Fruit fly (Drosophila melanogaster) whole organism, embryonic: Measurements from ENCODE around the gene CG15362.

Experiments
- Bteb2 ChIP-seq: fragments of 200-800 bp; sonication (Bioruptor generic); optimal IDR thresholded peaks from 2 replicates; lab custom pipeline; 2016; ENCODE audit warnings: missing biosample characterization, missing genetic modification characterization
- CG10462 ChIP-seq: fragments of 200-800 bp; sonication (Bioruptor generic); optimal IDR thresholded peaks from 2 replicates; lab custom pipeline; 2016; ENCODE audit warnings: missing biosample characterization, missing genetic modification characterization
- CG11093 ChIP-seq: fragments of 200-800 bp; sonication (Bioruptor generic); IDR thresholded peaks from 3 replicates; pipeline ENCODE4 v1.3.6; 2022; ENCODE audit warnings: missing biosample characterization, missing genetic modification characterization
- CG12071 ChIP-seq: fragments of 200-800 bp; sonication (Bioruptor generic); optimal IDR thresholded peaks from 3 replicates; lab custom pipeline; 2018; ENCODE audit warnings: missing biosample characterization, mild to moderate bottlenecking, missing genetic modification characterization
- CG1233 ChIP-seq: fragments of 200-800 bp; sonication (Bioruptor generic); optimal IDR thresholded peaks from 4 replicates; lab custom pipeline; 2018; ENCODE audit warnings: missing biosample characterization, mild to moderate bottlenecking, missing genetic modification characterization
- CG12659 ChIP-seq: fragments of 200-800 bp; sonication (Bioruptor generic); optimal IDR thresholded peaks from 3 replicates; lab custom pipeline; 2017; ENCODE audit warnings: mild to moderate bottlenecking, missing biosample characterization, missing genetic modification reagents, missing genetic modification characterization
- CG13624 ChIP-seq: fragments of 200-800 bp; sonication (Bioruptor generic); optimal IDR thresholded peaks from 2 replicates; lab custom pipeline; 2016; ENCODE audit warnings: missing biosample characterization, missing genetic modification characterization
- CG1603 ChIP-seq: fragments of 200-800 bp; sonication (Bioruptor generic); optimal IDR thresholded peaks from 2 replicates; lab custom pipeline; 2019; ENCODE audit warnings: missing biosample characterization, mild to moderate bottlenecking, missing genetic modification characterization, moderate library complexity
- CG16779 ChIP-seq: fragments of 200-800 bp; sonication (Bioruptor generic); IDR thresholded peaks from 2 replicates; pipeline ENCODE4 v1.3.6; 2022; ENCODE audit warnings: missing biosample characterization, missing genetic modification characterization
- CG17802 ChIP-seq: fragments of 200-800 bp; sonication (Bioruptor generic); optimal IDR thresholded peaks from 2 replicates; lab custom pipeline; 2018; ENCODE audit warnings: missing biosample characterization, mild to moderate bottlenecking, missing genetic modification characterization, moderate library complexity
- CG18011 ChIP-seq: fragments of 200-800 bp; sonication (Bioruptor generic); optimal IDR thresholded peaks from 2 replicates; lab custom pipeline; 2017; ENCODE audit warnings: missing biosample characterization, missing genetic modification characterization, mild to moderate bottlenecking, moderate library complexity, missing genotype
- CG2116 ChIP-seq: fragments of 200-800 bp; sonication (Bioruptor generic); optimal IDR thresholded peaks from 3 replicates; lab custom pipeline; 2018; ENCODE audit warnings: missing biosample characterization, mild to moderate bottlenecking, missing genetic modification characterization
- CG2889 ChIP-seq: fragments of 200-800 bp; sonication (Bioruptor generic); IDR thresholded peaks from 3 replicates; pipeline ENCODE4 v1.3.6; 2022; ENCODE audit warnings: missing biosample characterization, missing genetic modification characterization
- CG31441 ChIP-seq: fragments of 200-800 bp; sonication (Bioruptor generic); IDR thresholded peaks from 2 replicates; pipeline ENCODE4 v1.3.6; 2022; ENCODE audit warnings: missing biosample characterization, missing genetic modification characterization
- CG3847 ChIP-seq: fragments of 200-800 bp; sonication (Bioruptor generic); IDR thresholded peaks from 2 replicates; pipeline ENCODE4 v1.3.6; 2022; ENCODE audit warnings: missing biosample characterization, missing genetic modification characterization
- CG4360 ChIP-seq: fragments of 200-800 bp; sonication (Bioruptor generic); IDR thresholded peaks from 2 replicates; pipeline ENCODE4 v1.3.6; 2022; ENCODE audit warnings: missing biosample characterization, missing genetic modification characterization
- CG8089 ChIP-seq: fragments of 200-800 bp; sonication (Bioruptor generic); optimal IDR thresholded peaks from 3 replicates; lab custom pipeline; 2016; ENCODE audit warnings: missing biosample characterization, missing genetic modification characterization
- CG9817 ChIP-seq: fragments of 200-800 bp; sonication (Bioruptor generic); optimal IDR thresholded peaks from 2 replicates; lab custom pipeline; 2018; ENCODE audit warnings: missing biosample characterization, mild to moderate bottlenecking, missing genetic modification characterization, moderate library complexity
- Camta ChIP-seq: fragments of 200-800 bp; sonication (Bioruptor generic); optimal IDR thresholded peaks from 2 replicates; lab custom pipeline; 2016; ENCODE audit warnings: missing biosample characterization, missing genetic modification characterization
- Dbx ChIP-seq: fragments of 200-800 bp; sonication (Bioruptor generic); IDR thresholded peaks from 3 replicates; pipeline ENCODE4 v1.3.6; 2022; ENCODE audit warnings: missing biosample characterization, missing genetic modification characterization
- Ets97D ChIP-seq: fragments of 200-800 bp; sonication (Bioruptor generic); optimal IDR thresholded peaks from 3 replicates; lab custom pipeline; 2016; ENCODE audit warnings: missing biosample characterization, missing genetic modification characterization
- Hr51 ChIP-seq, 2 experiments: fragments of 200-800 bp; sonication (Bioruptor generic); optimal IDR thresholded peaks; 2 replicates in 1 of 2; 3 replicates in 1 of 2; lab custom pipeline; 2016 to 2018; ENCODE audit warnings: missing biosample characterization in 2 of 2, missing genetic modification characterization in 2 of 2, mild to moderate bottlenecking in 1 of 2, moderate library complexity in 1 of 2
- NC2β ChIP-seq: fragments of 200-800 bp; sonication (Bioruptor generic); optimal IDR thresholded peaks from 2 replicates; lab custom pipeline; 2016; ENCODE audit warnings: missing biosample characterization, missing genetic modification characterization
- NK7.1 ChIP-seq: fragments of 200-800 bp; sonication (Bioruptor generic); optimal IDR thresholded peaks from 3 replicates; lab custom pipeline; 2016; ENCODE audit warnings: missing biosample characterization, missing genetic modification characterization
- NfI ChIP-seq: fragments of 200-800 bp; sonication (Bioruptor generic); optimal IDR thresholded peaks from 3 replicates; lab custom pipeline; 2018; ENCODE audit warnings: missing biosample characterization, mild to moderate bottlenecking, missing genetic modification characterization, moderate library complexity
- Ptx1 ChIP-seq: fragments of 200-800 bp; sonication (Bioruptor generic); IDR thresholded peaks from 2 replicates; pipeline ENCODE4 v1.3.6; 2022; ENCODE audit warnings: missing biosample characterization, missing genetic modification characterization
- Rx ChIP-seq: fragments of 200-800 bp; sonication (Bioruptor generic); IDR thresholded peaks from 2 replicates; pipeline ENCODE4 v1.3.6; 2022; ENCODE audit warnings: missing biosample characterization, missing genetic modification characterization
- Scr ChIP-seq: fragments of 200-800 bp; sonication (Bioruptor generic); IDR thresholded peaks from 2 replicates; pipeline ENCODE4 v1.3.6; 2022; ENCODE audit warnings: missing biosample characterization, missing genetic modification characterization; ENCODE audit not compliant: partially characterized antibody
- Spps ChIP-seq: fragments of 200-800 bp; sonication (Bioruptor generic); optimal IDR thresholded peaks from 2 replicates; lab custom pipeline; 2018; ENCODE audit warnings: missing biosample characterization, mild to moderate bottlenecking, missing genetic modification characterization
- TFAM ChIP-seq: fragments of 200-800 bp; sonication (Bioruptor generic); optimal IDR thresholded peaks from 2 replicates; lab custom pipeline; 2017; ENCODE audit warnings: missing biosample characterization, missing genetic modification characterization, inconsistent platforms
- Taf1 ChIP-seq: fragments of 200-800 bp; sonication (Bioruptor generic); IDR thresholded peaks from 2 replicates; pipeline ENCODE4 v1.3.6; 2022; ENCODE audit warnings: missing biosample characterization, missing genetic modification characterization
- Xbp1 ChIP-seq: fragments of 200-800 bp; sonication (Bioruptor generic); optimal IDR thresholded peaks from 3 replicates; lab custom pipeline; 2016; ENCODE audit warnings: missing biosample characterization, mild to moderate bottlenecking, missing genetic modification characterization
- br ChIP-seq: fragments of >200 bp; optimal IDR thresholded peaks from 2 replicates; lab custom pipeline; 2017
- cato ChIP-seq: fragments of 200-800 bp; sonication (Bioruptor generic); optimal IDR thresholded peaks from 2 replicates; lab custom pipeline; 2016; ENCODE audit warnings: missing biosample characterization, missing genetic modification characterization, borderline replicate concordance
- exex ChIP-seq: fragments of 200-800 bp; sonication (Bioruptor generic); optimal IDR thresholded peaks from 4 replicates; lab custom pipeline; 2018; ENCODE audit warnings: missing biosample characterization, mild to moderate bottlenecking, missing genetic modification characterization, moderate library complexity
- fd102C ChIP-seq: fragments of 200-800 bp; sonication (Bioruptor generic); optimal IDR thresholded peaks from 2 replicates; lab custom pipeline; 2018; ENCODE audit warnings: missing biosample characterization, mild to moderate bottlenecking, missing genetic modification characterization, moderate library complexity
- grau ChIP-seq: fragments of 200-800 bp; optimal IDR thresholded peaks from 3 replicates; lab custom pipeline; 2019; ENCODE audit warnings: missing biosample characterization, mild to moderate bottlenecking, missing genetic modification characterization, moderate library complexity
- hbn ChIP-seq: fragments of 200-800 bp; sonication (Bioruptor generic); IDR thresholded peaks from 2 replicates; pipeline ENCODE4 v1.3.6; 2022; ENCODE audit warnings: missing biosample characterization, missing genetic modification characterization; ENCODE audit not compliant: partially characterized antibody
- lov ChIP-seq, 2 experiments: fragments of 200-800 bp in 1 of 2; fragments of >200 bp in 1 of 2; sonication (Bioruptor generic) in 1 of 2; IDR thresholded peaks in 1 of 2; optimal IDR thresholded peaks in 1 of 2; 2 replicates in 1 of 2; 3 replicates in 1 of 2; pipeline versions ENCODE4 v1.3.6 to Lab custom; 2017 to 2022; ENCODE audit warnings: missing biosample characterization in 1 of 2, missing genetic modification characterization in 1 of 2
- nerfin-1 ChIP-seq: fragments of 200-800 bp; sonication (Bioruptor generic); optimal IDR thresholded peaks from 3 replicates; lab custom pipeline; 2019; ENCODE audit warnings: missing biosample characterization, mild to moderate bottlenecking, missing genetic modification characterization, moderate library complexity
- oc ChIP-seq: fragments of 200-800 bp; sonication (Bioruptor generic); optimal IDR thresholded peaks from 2 replicates; lab custom pipeline; 2018; ENCODE audit warnings: missing biosample characterization, mild to moderate bottlenecking, missing genetic modification characterization, moderate library complexity
- odd ChIP-seq: fragments of 200-800 bp; sonication (Bioruptor generic); optimal IDR thresholded peaks from 2 replicates; lab custom pipeline; 2017; ENCODE audit warnings: missing biosample characterization, mild to moderate bottlenecking, missing genetic modification characterization
- pros ChIP-seq: fragments of 200-800 bp; sonication (Bioruptor generic); optimal IDR thresholded peaks from 3 replicates; lab custom pipeline; 2019; ENCODE audit warnings: missing biosample characterization, mild to moderate bottlenecking, missing genetic modification characterization, moderate library complexity
- rib ChIP-seq: fragments of 200-800 bp; sonication (Bioruptor generic); IDR thresholded peaks from 2 replicates; pipeline ENCODE4 v1.3.6; 2022; ENCODE audit warnings: missing biosample characterization, missing genetic modification characterization
- shn ChIP-seq: fragments of 200-800 bp; sonication (Bioruptor generic); optimal IDR thresholded peaks from 3 replicates; lab custom pipeline; 2016; ENCODE audit warnings: missing biosample characterization, missing genetic modification characterization
- sug ChIP-seq: fragments of 200-800 bp; optimal IDR thresholded peaks from 2 replicates; lab custom pipeline; 2019; ENCODE audit warnings: missing biosample characterization, mild to moderate bottlenecking, missing genetic modification characterization, moderate library complexity
- vfl ChIP-seq: fragments of 200-800 bp; sonication (Bioruptor generic); optimal IDR thresholded peaks from 2 replicates; lab custom pipeline; 2016; ENCODE audit warnings: missing biosample characterization, missing genetic modification characterization
- zfh1 ChIP-seq: fragments of 200-800 bp; sonication (Bioruptor generic); IDR thresholded peaks from 3 replicates; pipeline ENCODE4 v1.3.6; 2022; ENCODE audit warnings: missing biosample characterization, missing genetic modification characterization

The CG15362 gene

DNA sequence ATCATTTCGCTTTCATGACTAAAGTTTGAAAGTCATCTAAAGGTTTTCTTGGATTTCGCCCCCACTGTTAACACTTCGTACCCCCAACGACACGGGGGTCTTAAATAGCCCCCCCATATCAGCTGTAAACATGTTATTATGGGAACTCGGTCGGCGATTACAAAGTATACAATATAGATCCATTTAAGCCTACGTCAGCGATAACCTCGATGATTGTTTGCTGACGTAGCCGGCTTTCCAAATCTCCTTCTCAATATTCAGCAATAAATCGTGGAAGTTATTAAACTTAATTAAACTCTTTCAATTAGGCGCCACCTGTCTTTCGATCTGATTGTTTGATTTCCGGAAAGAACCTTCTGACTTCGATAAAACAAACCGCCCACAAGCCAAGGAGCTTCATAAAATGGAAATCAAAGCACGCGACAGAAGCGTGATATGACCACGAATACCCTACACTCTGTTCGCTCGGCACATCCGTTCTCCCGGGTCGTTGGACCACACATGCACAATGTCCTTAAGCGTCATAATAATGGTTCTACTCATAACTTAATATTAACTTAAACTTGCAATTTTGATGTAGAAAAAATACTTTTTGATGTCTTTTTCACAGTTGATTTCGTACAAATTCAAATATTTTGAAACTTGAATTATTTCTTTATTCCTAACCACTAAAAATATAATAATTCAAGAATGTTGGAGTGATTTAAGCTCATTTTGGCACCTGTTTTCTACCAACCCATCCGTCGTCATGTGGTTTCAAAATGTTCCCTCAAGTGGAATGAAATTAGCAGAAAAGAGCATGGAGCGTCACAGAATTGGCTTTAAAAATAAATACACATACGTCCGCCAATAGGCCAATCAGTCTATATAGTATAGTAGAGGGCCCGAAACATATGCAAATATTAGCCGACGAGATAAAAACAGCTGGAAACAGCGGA is 5.6 kb downstream of the CG15362 start (continued):
- TF ChIP-seq Xbp1 (peak; percentile 57), Scr (GFP tag; lab: Robert Waterston, UW) (no peak), hbn (GFP tag; lab: Robert Waterston, UW) (no peak), Ets97D (GFP tag; lab: Kevin White, UChicago) (peak; percentile 11), Taf1 (GFP tag; lab: Robert Waterston, UW) (no peak), oc (no peak), lov (optimal IDR thresholded peaks at IDR 0.05; lab: Kevin White, UChicago) (no peak), lov (GFP tag; IDR thresholded peaks at IDR 0.05; lab: Robert Waterston, UW) (no peak), CG12659 (peak; percentile 49), CG31441 (GFP tag; lab: Robert Waterston, UW) (0 out of 2 replicates have a peak, but pooled peaks have one; percentile 44), CG18011 (GFP tag; lab: Kevin White, UChicago) (peak; percentile 7), NK7.1 (GFP tag; lab: Kevin White, UChicago) (no peak), NfI (GFP tag; lab: Kevin White, UChicago) (peak; percentile 57), CG16779 (GFP tag; lab: Robert Waterston, UW) (no peak), rib (no peak; the same call in 1 of the 2 replicates), CG1603 (tag; lab: Kevin White, UChicago) (peak; percentile 14), CG17802 (no peak), CG4360 (no peak), sug (tag; lab: Kevin White, UChicago) (peak; percentile 100), vfl (GFP tag; lab: Kevin White, UChicago) (peak; percentile 7), nerfin-1 (no peak), Spps (tag; lab: Kevin White, UChicago) (no peak), grau (peak; percentile 62), CG2116 (GFP tag; lab: Kevin White, UChicago) (no peak), CG9817 (tag; lab: Kevin White, UChicago) (peak; percentile 46), shn (GFP tag; lab: Kevin White, UChicago) (peak; percentile 6), Hr51 (GFP tag; optimal IDR thresholded peaks at IDR 0.05; lab: Kevin White, UChicago) (peak in 1 of 2 experiments; percentile 67), CG1233 (GFP tag; lab: Kevin White, UChicago) (no peak), CG3847 (GFP tag; lab: Robert Waterston, UW) (peak; percentile 64), CG13624 (peak; percentile 45), odd (GFP tag; lab: Kevin White, UChicago) (no peak), cato (GFP tag; lab: Kevin White, UChicago) (no peak), CG8089 (no peak), TFAM (GFP tag; lab: Kevin White, UChicago) (no peak), Camta (peak; percentile 2), exex (tag; lab: Kevin White, UChicago) (peak; percentile 99), br (lab: Kevin White, UChicago) (no peak), pros (GFP tag; lab: Kevin White, UChicago) (no peak), NC2β (GFP tag; lab: Kevin White, UChicago) (no peak), Bteb2 (GFP tag; lab: Kevin White, UChicago) (no peak), fd102C (GFP tag; lab: Kevin White, UChicago) (no peak), CG2889 (GFP tag; lab: Robert Waterston, UW) (no peak), zfh1 (GFP tag; lab: Robert Waterston, UW) (peak; percentile 47; the same call in 1 of the 3 replicates), CG12071 (GFP tag; lab: Kevin White, UChicago) (peak; percentile 27), Ptx1 (GFP tag; lab: Robert Waterston, UW) (peak; percentile 59), Rx (GFP tag; lab: Robert Waterston, UW) (no peak; the same call in 1 of the 2 replicates), CG11093 (GFP tag; lab: Robert Waterston, UW) (no peak), CG10462 (GFP tag; lab: Kevin White, UChicago) (no peak), Dbx (GFP tag; lab: Robert Waterston, UW) (peak; percentile 65; the same call in 2 of the 3 replicates)
